Fruit fly (Drosophila melanogaster) whole organism, adult: Measurements from ENCODE around the gene MTF-1.

Source experiments
- CG12768 ChIP-seq: fragments of 200-800 bp; sonication (Bioruptor generic); optimal IDR thresholded peaks from 2 replicates; lab custom pipeline; 2017; ENCODE audit warnings: missing biosample characterization, missing genetic modification characterization, mild to moderate bottlenecking, moderate library complexity, missing genetic modification reagents
- CG14711 ChIP-seq: fragments of 200-800 bp; sonication (Bioruptor generic); optimal IDR thresholded peaks from 2 replicates; lab custom pipeline; 2018; ENCODE audit warnings: missing biosample characterization, mild to moderate bottlenecking, missing genetic modification characterization, moderate library complexity
- CG1620 ChIP-seq: fragments of 200-800 bp; sonication (Bioruptor generic); optimal IDR thresholded peaks from 2 replicates; lab custom pipeline; 2016; ENCODE audit warnings: missing biosample characterization, missing genetic modification characterization
- CG33017 ChIP-seq: fragments of 200-800 bp; sonication (Bioruptor generic); optimal IDR thresholded peaks from 2 replicates; lab custom pipeline; 2018; ENCODE audit warnings: missing biosample characterization, mild to moderate bottlenecking, missing genetic modification characterization, moderate library complexity
- CG7045 ChIP-seq: fragments of 200-800 bp; sonication (Bioruptor generic); optimal IDR thresholded peaks from 2 replicates; lab custom pipeline; 2017; ENCODE audit warnings: missing biosample characterization, mild to moderate bottlenecking, missing genetic modification characterization
- CG7101 ChIP-seq: fragments of 200-800 bp; sonication (Bioruptor generic); optimal IDR thresholded peaks from 2 replicates; lab custom pipeline; 2018; ENCODE audit warnings: missing biosample characterization, mild to moderate bottlenecking, missing genetic modification characterization, moderate library complexity
- bab1 ChIP-seq: fragments of 200-800 bp; sonication (Bioruptor generic); optimal IDR thresholded peaks from 3 replicates; lab custom pipeline; 2019; ENCODE audit warnings: missing biosample characterization, mild to moderate bottlenecking, missing genetic modification characterization, moderate library complexity
- kay ChIP-seq: fragments of 200-800 bp; sonication (Bioruptor generic); peaks from one replicate; lab custom pipeline; 2016; ENCODE audit warnings: missing biosample characterization, missing genetic modification characterization, borderline replicate concordance
- toe ChIP-seq: fragments of 200-800 bp; sonication (Bioruptor generic); optimal IDR thresholded peaks from 2 replicates; lab custom pipeline; 2016; ENCODE audit warnings: missing biosample characterization, missing genetic modification characterization

dm6 chr3L:9442625-9443282 is 12.6 kb downstream of the MTF-1 start, which contains the start of gene Srg3:
- TF ChIP-seq kay (GFP tag; lab: Kevin White, UChicago) (no peak), CG12768 (GFP tag; lab: Kevin White, UChicago) (peak; percentile 27), toe (GFP tag; lab: Kevin White, UChicago) (no peak), CG7045 (GFP tag; lab: Kevin White, UChicago) (no peak), CG7101 (tag; lab: Kevin White, UChicago) (no peak), bab1 (GFP tag; lab: Kevin White, UChicago) (no peak), CG33017 (tag; lab: Kevin White, UChicago) (no peak), CG14711 (no peak), CG1620 (GFP tag; lab: Kevin White, UChicago) (no peak)
